Worm (Caenorhabditis elegans) whole organism, midembryonic: ENCODE measurements around the gene scav-3.

Experiments
- T22C8.4 ChIP-seq: fragments of 200-800 bp; sonication (Bioruptor generic); IDR thresholded peaks from 2 replicates; pipeline ENCODE4 v1.3.6; 2022; ENCODE audit warnings: missing genetic modification characterization, missing compliant biosample characterization
- cog-1 ChIP-seq: sonication (generic microtip); optimal IDR thresholded peaks from 2 replicates; lab custom pipeline; 2016; ENCODE audit warnings: missing genetic modification characterization, missing compliant biosample characterization
- flt-1 ChIP-seq: fragments of 200-800 bp; sonication (Bioruptor generic); IDR thresholded peaks from 2 replicates; pipeline ENCODE4 v1.3.6; 2022; ENCODE audit warnings: missing genetic modification characterization, missing compliant biosample characterization
- klf-2 ChIP-seq: fragments of 200-800 bp; sonication (Bioruptor generic); conservative IDR thresholded peaks from 2 replicates; pipeline ENCODE4 v1.3.6; 2022; ENCODE audit warnings: missing genetic modification reagents, missing genetic modification characterization, missing compliant biosample characterization
- med-1 ChIP-seq: sonication (generic microtip); optimal IDR thresholded peaks from 2 replicates; lab custom pipeline; 2017; ENCODE audit warnings: missing genetic modification characterization, mild to moderate bottlenecking, missing compliant biosample characterization, antibody characterized with exemption, missing genetic modification reagents; ENCODE audit not compliant: insufficient read depth
- ref-1 ChIP-seq: fragments of 200-800 bp; sonication (Bioruptor generic); conservative IDR thresholded peaks from 2 replicates; pipeline ENCODE4 v1.3.6; 2022; ENCODE audit warnings: missing genetic modification reagents, missing genetic modification characterization, missing compliant biosample characterization
- tab-1 ChIP-seq: fragments of 200-800 bp; sonication (Bioruptor generic); IDR thresholded peaks from 2 replicates; pipeline ENCODE4 v1.3.6; 2022; ENCODE audit warnings: missing genetic modification characterization, missing compliant biosample characterization
- ztf-23 ChIP-seq: fragments of 200-800 bp; sonication (Bioruptor generic); IDR thresholded peaks from 2 replicates; pipeline ENCODE4 v1.3.6; 2022; ENCODE audit warnings: missing genetic modification reagents, missing genetic modification characterization, missing compliant biosample characterization
- ztf-29 ChIP-seq: fragments of 200-800 bp; sonication (Bioruptor generic); IDR thresholded peaks from 2 replicates; pipeline ENCODE4 v1.3.6; 2022; ENCODE audit warnings: missing genetic modification reagents, missing genetic modification characterization, missing compliant biosample characterization

The scav-3 gene

ce11 chrIII:12425846-12426405, 30.7 kb downstream of the scav-3 start:
- no peak for TF ChIP-seq tab-1 (GFP tag; lab: Robert Waterston, UW)

ce11 chrIII:12424663-12425062, 32.0 kb downstream of the scav-3 start:
- TF ChIP-seq tab-1 (GFP tag; lab: Robert Waterston, UW) (no peak), cog-1 (tag; lab: Kevin White, UChicago) (no peak), med-1 (GFP tag; lab: Kevin White, UChicago) (no peak), klf-2 (no peak), ref-1 (GFP tag; lab: Robert Waterston, UW) (no peak), ztf-29 (no peak), T22C8.4 (GFP tag; lab: Robert Waterston, UW) (no peak), flt-1 (GFP tag; lab: Robert Waterston, UW) (no peak)

- no peak for TF ChIP-seq klf-2
- TF ChIP-seq T22C8.4 (GFP tag; lab: Robert Waterston, UW) = no peak
- TF ChIP-seq med-1 (GFP tag; lab: Kevin White, UChicago) = no peak
- TF ChIP-seq flt-1 (GFP tag; lab: Robert Waterston, UW) = no peak
- no peak for TF ChIP-seq ref-1 (GFP tag; lab: Robert Waterston, UW)
- no peak for TF ChIP-seq ztf-23 (GFP tag; lab: Robert Waterston, UW)
- TF ChIP-seq tab-1 (GFP tag; lab: Robert Waterston, UW) = no peak
- TF ChIP-seq cog-1 (tag; lab: Kevin White, UChicago) = no peak
- no peak for TF ChIP-seq ztf-29
Observed at ce11 chrIII:12424066-12424465, 32.6 kb downstream of the scav-3 start.

ce11 chrIII:12421708-12422107, 34.9 kb downstream of the scav-3 start, which contains the start of gene tat-1:
tat-1 (minus strand) TSS chrIII:12421718.
- TF ChIP-seq cog-1 (tag; lab: Kevin White, UChicago) (no peak), ztf-29 (no peak), klf-2 (no peak), ref-1 (GFP tag; lab: Robert Waterston, UW) (no peak), tab-1 (GFP tag; lab: Robert Waterston, UW) (no peak)

- TF ChIP-seq tab-1 (GFP tag; lab: Robert Waterston, UW) (no peak), ztf-29 (no peak), ztf-23 (GFP tag; lab: Robert Waterston, UW) (no peak), flt-1 (GFP tag; lab: Robert Waterston, UW) (no peak), cog-1 (tag; lab: Kevin White, UChicago) (no peak), med-1 (GFP tag; lab: Kevin White, UChicago) (no peak), ref-1 (GFP tag; lab: Robert Waterston, UW) (no peak), klf-2 (no peak), T22C8.4 (GFP tag; lab: Robert Waterston, UW) (no peak)
Observed at ce11 chrIII:12420256-12420655, 36.4 kb downstream of the scav-3 start.

- TF ChIP-seq flt-1 (GFP tag; lab: Robert Waterston, UW) = no peak
- TF ChIP-seq T22C8.4 (GFP tag; lab: Robert Waterston, UW) = no peak
- no peak for TF ChIP-seq med-1 (GFP tag; lab: Kevin White, UChicago)
- TF ChIP-seq ztf-23 (GFP tag; lab: Robert Waterston, UW) = 0 out of 2 replicates have a peak, but pooled peaks have one; percentile 24
Observed at ce11 chrIII:12414533-12414932, 42.1 kb downstream of the scav-3 start.

ce11 chrIII:12411668-12412067, 45.0 kb downstream of the scav-3 start:
- no peak for TF ChIP-seq ztf-29
- peak; percentile 94 for TF ChIP-seq T22C8.4 (GFP tag; lab: Robert Waterston, UW)

ce11 chrIII:12411059-12411458, 45.6 kb downstream of the scav-3 start:
- TF ChIP-seq T22C8.4 (GFP tag; lab: Robert Waterston, UW) (peak; percentile 58; the same call in 1 of the 2 replicates), ztf-29 (no peak), cog-1 (tag; lab: Kevin White, UChicago) (no peak), ztf-23 (GFP tag; lab: Robert Waterston, UW) (no peak)

ce11 chrIII:12410304-12410703, 46.3 kb downstream of the scav-3 start:
- no peak for TF ChIP-seq tab-1 (GFP tag; lab: Robert Waterston, UW)
- peak; percentile 70 for TF ChIP-seq T22C8.4 (GFP tag; lab: Robert Waterston, UW)
